Fruit fly (Drosophila melanogaster) whole organism, embryonic: Measurements from ENCODE around the gene CG4972.

Experiments
- Asciz ChIP-seq: fragments of 200-800 bp; sonication (Bioruptor generic); optimal IDR thresholded peaks from 2 replicates; lab custom pipeline; 2017; ENCODE audit warnings: missing biosample characterization, mild to moderate bottlenecking, missing genetic modification characterization, missing genetic modification reagents
- CG13123 ChIP-seq: fragments of 200-800 bp; sonication (Bioruptor generic); optimal IDR thresholded peaks from 2 replicates; lab custom pipeline; 2016; ENCODE audit warnings: missing biosample characterization, missing genetic modification characterization
- CG14050 ChIP-seq: fragments of 200-800 bp; sonication (Bioruptor generic); IDR thresholded peaks from 3 replicates; pipeline ENCODE4 v1.3.6; 2022; ENCODE audit warnings: missing biosample characterization, missing genetic modification characterization
- CG4854 ChIP-seq: fragments of 200-800 bp; sonication (Bioruptor generic); optimal IDR thresholded peaks from 2 replicates; lab custom pipeline; 2016; ENCODE audit warnings: missing biosample characterization, missing genetic modification characterization, inconsistent platforms
- E2f2 ChIP-seq: fragments of 200-800 bp; sonication (Bioruptor generic); IDR thresholded peaks from 2 replicates; pipeline ENCODE4 v1.3.6; 2022; ENCODE audit warnings: missing biosample characterization, missing genetic modification characterization
- Hr51 ChIP-seq, 2 experiments: fragments of 200-800 bp; sonication (Bioruptor generic); optimal IDR thresholded peaks; 2 replicates in 1 of 2; 3 replicates in 1 of 2; lab custom pipeline; 2016 to 2018; ENCODE audit warnings: missing biosample characterization in 2 of 2, missing genetic modification characterization in 2 of 2, mild to moderate bottlenecking in 1 of 2, moderate library complexity in 1 of 2
- cg ChIP-seq: fragments of 200-800 bp; sonication (Bioruptor generic); optimal IDR thresholded peaks from 3 replicates; lab custom pipeline; 2019; ENCODE audit warnings: missing biosample characterization, mild to moderate bottlenecking, missing genetic modification characterization, moderate library complexity
- hb ChIP-seq: fragments of 200-800 bp; sonication (Bioruptor generic); IDR thresholded peaks from 3 replicates; pipeline ENCODE4 v1.3.6; 2022; ENCODE audit warnings: missing biosample characterization, missing genetic modification characterization; ENCODE audit not compliant: partially characterized antibody
- hkb ChIP-seq, 2 experiments: fragments of 200-800 bp in 1 of 2; fragments of >200 bp in 1 of 2; sonication (Bioruptor generic) in 1 of 2; IDR thresholded peaks in 1 of 2; optimal IDR thresholded peaks in 1 of 2; 2 replicates each; pipeline versions ENCODE4 v1.3.6 to Lab custom; 2017 to 2022; ENCODE audit warnings: missing biosample characterization in 1 of 2, missing genetic modification characterization in 1 of 2
- oc ChIP-seq: fragments of 200-800 bp; sonication (Bioruptor generic); optimal IDR thresholded peaks from 2 replicates; lab custom pipeline; 2018; ENCODE audit warnings: missing biosample characterization, mild to moderate bottlenecking, missing genetic modification characterization, moderate library complexity

- TF ChIP-seq oc (tag; lab: Kevin White, UChicago) (no peak), cg (GFP tag; lab: Kevin White, UChicago) (no peak), hb (GFP tag; lab: Robert Waterston, UW) (no peak), hkb (optimal IDR thresholded peaks at IDR 0.05; lab: Kevin White, UChicago) (no peak), hkb (GFP tag; IDR thresholded peaks at IDR 0.05; lab: Robert Waterston, UW) (no peak), Hr51 (GFP tag; optimal IDR thresholded peaks at IDR 0.05; lab: Kevin White, UChicago) (no peak), CG4854 (no peak), Asciz (GFP tag; lab: Kevin White, UChicago) (no peak), E2f2 (GFP tag; lab: Robert Waterston, UW) (no peak), CG13123 (GFP tag; lab: Kevin White, UChicago) (no peak), CG14050 (GFP tag; lab: Robert Waterston, UW) (no peak)
Measured at dm6 chr2L:10339841-10340240, 25.2 kb downstream of the CG4972 start.
